Worm (Caenorhabditis elegans): ENCODE data around the gene Y105C5B.1418.
"Not testable (repeated sequence)": the region's sequence is repeated elsewhere in the genome, so short reads cannot be mapped to it uniquely, and the experiment has no call there.

Y105C5B.1418 gene

DNA sequence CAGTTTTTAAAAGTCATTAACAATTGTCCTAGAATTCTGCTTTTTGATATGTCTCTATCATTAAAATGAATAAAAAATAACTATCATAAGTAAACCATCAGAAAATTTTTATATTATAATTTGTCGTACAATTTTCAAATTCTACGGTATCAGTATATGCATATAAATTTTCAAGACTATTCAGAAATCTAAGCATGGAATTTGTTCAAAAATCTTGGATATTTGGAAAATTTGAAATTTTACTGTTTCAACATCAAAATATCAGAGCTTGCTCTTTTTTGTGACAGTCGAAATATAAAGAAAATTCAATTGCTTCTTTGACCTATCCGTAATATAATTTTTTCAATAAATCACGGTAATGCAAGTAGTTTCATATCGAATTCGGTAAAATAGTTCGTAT is 32.1 kb downstream of the Y105C5B.1418 start:
- TF ChIP-seq nhr-27 (tag; optimal IDR thresholded peaks at IDR 0.05), result no peak
- peak; percentile 86 for TF ChIP-seq attf-6 (GFP tag; IDR thresholded peaks at IDR 0.05)
- no peak for TF ChIP-seq snpc-4 (GFP tag; optimal IDR thresholded peaks at IDR 0.05)
- TF ChIP-seq snpc-4 (tag; optimal IDR thresholded peaks at IDR 0.05), result peak in 3 of 4 experiments; percentile 58 to 76 (median 67)

- TF ChIP-seq lsy-27 (tag; optimal IDR thresholded peaks at IDR 0.05; ENCODE audit: borderline replicate concordance, insufficient read depth), result no peak
- TF ChIP-seq F33H1.4 (GFP tag; IDR thresholded peaks at IDR 0.05), result no peak
- TF ChIP-seq F57C9.4 (tag; optimal IDR thresholded peaks at IDR 0.05), result no peak
Observed at ce11 chrIV:16034346-16034745, 32.9 kb downstream of the Y105C5B.1418 start.

DNA sequence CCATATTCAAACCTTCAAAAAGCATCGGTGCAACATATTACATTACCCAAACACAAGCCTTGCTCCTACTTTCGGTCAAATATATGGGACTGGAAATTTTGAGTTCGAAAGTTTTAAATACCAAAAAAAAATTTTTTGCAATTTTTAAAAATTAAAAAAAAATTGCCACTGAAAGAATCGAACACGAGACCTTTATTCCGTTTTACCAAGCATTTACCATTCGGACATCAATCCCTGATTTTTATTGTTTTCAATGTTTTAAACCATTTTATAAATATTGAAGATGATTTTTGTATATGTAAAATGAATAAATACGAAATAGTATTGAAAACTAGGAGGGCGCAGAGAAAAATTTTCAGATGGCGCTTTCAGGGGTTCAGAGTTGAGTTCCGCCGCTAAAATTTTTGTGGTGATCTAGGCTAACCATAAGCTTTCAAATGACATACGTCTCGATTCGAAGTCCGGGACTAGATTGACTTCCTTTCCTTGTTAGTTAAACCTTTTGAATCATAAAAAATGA is 36.3 kb downstream of the Y105C5B.1418 start:
- TF ChIP-seq hmg-1.2 (GFP tag; IDR thresholded peaks at IDR 0.05), result peak; percentile 93
- 0 out of 2 replicates have a peak, but pooled peaks have one; percentile 33 for TF ChIP-seq hsf-1 (GFP tag; IDR thresholded peaks at IDR 0.05)
- peak; percentile 96 for TF ChIP-seq attf-6 (GFP tag; IDR thresholded peaks at IDR 0.05)
- TF ChIP-seq B0261.1 (tag; optimal IDR thresholded peaks at IDR 0.05), result peak; percentile 30
- peak; percentile 68 for TF ChIP-seq tbp1 (GFP tag; optimal IDR thresholded peaks at IDR 0.05)
- TF ChIP-seq snpc-4 (GFP tag; optimal IDR thresholded peaks at IDR 0.05), result not testable (repeated sequence)
- peak in 1 of 4 experiments; percentile 87 for TF ChIP-seq snpc-4 (tag; optimal IDR thresholded peaks at IDR 0.05)
- TF ChIP-seq rpc-1 (optimal IDR thresholded peaks at IDR 0.05), result peak; percentile 9
- peak; percentile 52 for TF ChIP-seq rpc-1 (tag; optimal IDR thresholded peaks at IDR 0.05)
- TF ChIP-seq D2030.7 (GFP tag; IDR thresholded peaks at IDR 0.05), result 0 out of 2 replicates have a peak, but pooled peaks have one; percentile 30

DNA sequence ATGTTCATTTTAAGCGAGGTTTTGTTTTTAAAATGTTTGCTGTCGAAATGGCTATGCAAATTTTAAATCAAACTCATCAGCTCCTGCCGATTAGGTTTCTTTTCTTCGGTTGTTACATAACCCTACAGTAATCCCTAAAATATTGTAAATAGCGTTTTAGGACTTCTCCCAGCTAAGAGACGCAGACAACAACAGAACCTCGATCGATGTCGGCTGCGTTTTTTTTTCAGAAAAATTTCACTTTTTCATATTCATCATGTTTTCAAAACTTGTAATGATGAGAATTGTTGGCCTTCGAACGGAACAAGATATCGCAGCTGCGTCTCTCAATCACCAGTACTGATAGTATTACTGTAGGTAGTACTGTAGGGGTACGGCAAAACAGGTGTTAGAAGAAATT is 38.8 kb downstream of the Y105C5B.1418 start:
- no peak for TF ChIP-seq somi-1 (GFP tag; optimal IDR thresholded peaks at IDR 0.05)
- TF ChIP-seq snpc-4 (GFP tag; optimal IDR thresholded peaks at IDR 0.05), result no peak
- peak; percentile 14 to 74 (median 62) for TF ChIP-seq snpc-4 (tag; optimal IDR thresholded peaks at IDR 0.05)

DNA sequence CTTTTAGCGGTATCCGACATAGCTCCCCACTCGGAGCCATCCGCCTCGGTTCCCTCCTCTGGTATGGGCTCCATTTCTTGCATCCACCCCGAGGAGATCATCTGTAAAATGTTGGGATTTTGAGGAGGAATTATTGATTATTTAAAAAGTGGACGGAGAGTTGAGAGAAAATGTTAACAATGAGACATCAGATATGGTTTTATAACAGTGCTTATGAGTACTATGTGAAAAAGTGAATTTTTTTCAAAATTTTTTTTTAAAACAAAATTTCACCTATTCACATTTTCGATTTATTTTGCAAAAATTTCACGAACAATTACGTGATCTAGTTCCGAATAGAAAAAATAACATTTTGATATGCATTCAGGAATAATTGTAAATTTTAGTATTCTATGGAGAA is 40.5 kb downstream of the Y105C5B.1418 start, which contains the start of gene jac-1:
jac-1 (minus strand) TSS at position 101 of the 400 bp plus-strand sequence.
- TF ChIP-seq ztf-25 (GFP tag; IDR thresholded peaks at IDR 0.05), result no peak
- no peak for TF ChIP-seq dox-1 (GFP tag; IDR thresholded peaks at IDR 0.05)
- TF ChIP-seq hlh-26 (GFP tag; conservative IDR thresholded peaks at IDR 0.05), result no peak
- no peak for TF ChIP-seq D2030.7 (GFP tag; IDR thresholded peaks at IDR 0.05)
- no peak for TF ChIP-seq mxl-1 (tag; optimal IDR thresholded peaks at IDR 0.05)
- no peak for TF ChIP-seq ztf-6 (GFP tag; IDR thresholded peaks at IDR 0.05)
- TF ChIP-seq ztf-26 (tag; optimal IDR thresholded peaks at IDR 0.05), result no peak
- TF ChIP-seq Y53F4B.3 (GFP tag; IDR thresholded peaks at IDR 0.05), result no peak
- TF ChIP-seq madf-3 (GFP tag; IDR thresholded peaks at IDR 0.05), result no peak
- no peak for TF ChIP-seq attf-3 (GFP tag; conservative IDR thresholded peaks at IDR 0.05)
- no peak for TF ChIP-seq tlf-1 (GFP tag; optimal IDR thresholded peaks at IDR 0.05)

DNA sequence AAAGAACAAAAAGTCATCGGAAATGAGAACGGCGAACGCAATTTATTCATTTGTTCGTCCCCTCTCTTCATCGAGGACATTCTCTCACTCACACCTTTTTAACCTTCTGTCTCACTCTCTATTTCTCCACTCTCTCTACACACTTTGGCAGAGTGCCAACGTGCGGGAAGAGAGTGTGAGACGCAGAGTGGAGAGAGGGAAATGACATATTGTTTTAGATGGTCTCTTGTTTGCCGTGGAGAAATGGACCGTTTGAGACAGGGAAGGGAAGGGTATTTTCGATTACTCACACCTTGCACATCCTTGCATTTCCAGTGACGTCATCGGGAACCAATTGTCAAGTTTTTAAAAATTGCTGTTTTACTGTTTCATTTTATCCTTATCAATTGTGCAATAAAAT is 43.1 kb downstream of the Y105C5B.1418 start:
- TF ChIP-seq hmg-1.2 (GFP tag; IDR thresholded peaks at IDR 0.05), result peak; percentile 57; the same call in 1 of the 2 replicates
- TF ChIP-seq tbp1 (GFP tag; optimal IDR thresholded peaks at IDR 0.05), result peak; percentile 6
- no peak for TF ChIP-seq snpc-4 (GFP tag; optimal IDR thresholded peaks at IDR 0.05)
- TF ChIP-seq snpc-4 (tag; optimal IDR thresholded peaks at IDR 0.05), result peak in 2 of 4 experiments; percentile 12 to 38
- TF ChIP-seq madf-8 (GFP tag; conservative IDR thresholded peaks at IDR 0.05), result no peak

ce11 chrIV:16022438-16022837 is 44.8 kb downstream of the Y105C5B.1418 start:
- TF ChIP-seq zim-3 (tag; optimal IDR thresholded peaks at IDR 0.05) (no peak), D2030.7 (GFP tag; IDR thresholded peaks at IDR 0.05) (no peak), hlh-12 (tag; optimal IDR thresholded peaks at IDR 0.05) (no peak), cebp-2 (GFP tag; IDR thresholded peaks at IDR 0.05) (no peak), athp-1 (tag; optimal IDR thresholded peaks at IDR 0.05) (no peak), ZK185.1 (tag; optimal IDR thresholded peaks at IDR 0.05; ENCODE audit: poor library complexity, severe bottlenecking) (no peak), snpc-1.3 (tag; optimal IDR thresholded peaks at IDR 0.05; ENCODE audit: insufficient read depth) (no peak), hsf-1 (GFP tag; IDR thresholded peaks at IDR 0.05) (no peak), T26A5.8 (tag; optimal IDR thresholded peaks at IDR 0.05) (no peak), F37B4.10 (GFP tag; IDR thresholded peaks at IDR 0.05) (no peak), chd-7 (tag; optimal IDR thresholded peaks at IDR 0.05) (no peak), sptf-2 (GFP tag; optimal IDR thresholded peaks at IDR 0.05) (no peak), lin-26 (GFP tag; IDR thresholded peaks at IDR 0.05) (no peak), rpc-1 (optimal IDR thresholded peaks at IDR 0.05) (no peak), rpc-1 (tag; optimal IDR thresholded peaks at IDR 0.05) (no peak)
